Fruit fly (Drosophila melanogaster) whole organism, embryonic: ENCODE results near the gene CG2267.

Source experiments
- ATbp ChIP-seq: fragments of 200-800 bp; sonication (Bioruptor generic); optimal IDR thresholded peaks from 2 replicates; lab custom pipeline; 2017; ENCODE audit warnings: missing biosample characterization, mild to moderate bottlenecking, missing genetic modification characterization, missing genetic modification reagents
- Bgb ChIP-seq: fragments of 200-800 bp; sonication (Bioruptor generic); IDR thresholded peaks from 2 replicates; pipeline ENCODE4 v1.3.6; 2022; ENCODE audit warnings: missing biosample characterization, missing genetic modification characterization; ENCODE audit not compliant: partially characterized antibody
- CG10321 ChIP-seq: fragments of 200-800 bp; sonication (Bioruptor generic); IDR thresholded peaks from 2 replicates; pipeline ENCODE4 v1.3.6; 2022; ENCODE audit warnings: missing biosample characterization, missing genetic modification characterization
- CG1233 ChIP-seq: fragments of 200-800 bp; sonication (Bioruptor generic); optimal IDR thresholded peaks from 4 replicates; lab custom pipeline; 2018; ENCODE audit warnings: missing biosample characterization, mild to moderate bottlenecking, missing genetic modification characterization
- CG12942 ChIP-seq: fragments of 200-800 bp; sonication (Bioruptor generic); optimal IDR thresholded peaks from 3 replicates; lab custom pipeline; 2016; ENCODE audit warnings: missing biosample characterization, missing genetic modification characterization
- CG17385 ChIP-seq: fragments of 200-800 bp; sonication (Bioruptor generic); optimal IDR thresholded peaks from 3 replicates; lab custom pipeline; 2018; ENCODE audit warnings: missing biosample characterization, mild to moderate bottlenecking, missing genetic modification characterization
- CG18599 ChIP-seq: fragments of 200-800 bp; sonication (Bioruptor generic); optimal IDR thresholded peaks from 3 replicates; lab custom pipeline; 2017; ENCODE audit warnings: missing biosample characterization, missing genetic modification characterization, mild to moderate bottlenecking, moderate library complexity, missing genetic modification reagents
- CG31441 ChIP-seq: fragments of 200-800 bp; sonication (Bioruptor generic); IDR thresholded peaks from 2 replicates; pipeline ENCODE4 v1.3.6; 2022; ENCODE audit warnings: missing biosample characterization, missing genetic modification characterization
- CG4282 ChIP-seq: fragments of 200-800 bp; sonication (Bioruptor generic); optimal IDR thresholded peaks from 2 replicates; lab custom pipeline; 2016; ENCODE audit warnings: missing biosample characterization, missing genetic modification characterization
- CG5180 ChIP-seq: fragments of 200-800 bp; sonication (Bioruptor generic); optimal IDR thresholded peaks from 3 replicates; lab custom pipeline; 2017; ENCODE audit warnings: missing biosample characterization, missing genetic modification characterization, mild to moderate bottlenecking, moderate library complexity, missing genetic modification reagents
- CG5245 ChIP-seq: fragments of 200-800 bp; sonication (Bioruptor generic); optimal IDR thresholded peaks from 3 replicates; lab custom pipeline; 2016; ENCODE audit warnings: missing biosample characterization, missing genetic modification characterization
- CG7372 ChIP-seq: fragments of 200-800 bp; sonication (Bioruptor generic); IDR thresholded peaks from 2 replicates; pipeline ENCODE4 v1.3.6; 2022; ENCODE audit warnings: missing biosample characterization, missing genetic modification characterization
- CG7928 ChIP-seq: fragments of 200-800 bp; sonication (Bioruptor generic); optimal IDR thresholded peaks from 2 replicates; lab custom pipeline; 2017; ENCODE audit warnings: missing biosample characterization, mild to moderate bottlenecking, missing genetic modification characterization
- CG8765 ChIP-seq: fragments of 200-800 bp; sonication (Bioruptor generic); IDR thresholded peaks from 2 replicates; pipeline ENCODE4 v1.3.6; 2022; ENCODE audit warnings: missing biosample characterization, missing genetic modification characterization
- CG8944 ChIP-seq: fragments of 200-800 bp; sonication (Bioruptor generic); optimal IDR thresholded peaks from 3 replicates; lab custom pipeline; 2016; ENCODE audit warnings: missing biosample characterization, missing genetic modification characterization
- CrebB ChIP-seq: fragments of 200-800 bp; sonication (Bioruptor generic); optimal IDR thresholded peaks from 3 replicates; lab custom pipeline; 2018; ENCODE audit warnings: missing biosample characterization, mild to moderate bottlenecking, missing genetic modification characterization
- D19B ChIP-seq: fragments of 200-800 bp; sonication (Bioruptor generic); optimal IDR thresholded peaks from 2 replicates; lab custom pipeline; 2017; ENCODE audit warnings: missing biosample characterization, mild to moderate bottlenecking, missing genetic modification characterization
- Dbx ChIP-seq: fragments of 200-800 bp; sonication (Bioruptor generic); IDR thresholded peaks from 3 replicates; pipeline ENCODE4 v1.3.6; 2022; ENCODE audit warnings: missing biosample characterization, missing genetic modification characterization
- ERR ChIP-seq: fragments of 200-800 bp; sonication (Bioruptor generic); optimal IDR thresholded peaks from 2 replicates; lab custom pipeline; 2016; ENCODE audit warnings: missing biosample characterization, missing genetic modification characterization
- Fer3 ChIP-seq: fragments of 200-800 bp; sonication (Bioruptor generic); optimal IDR thresholded peaks from 2 replicates; lab custom pipeline; 2018; ENCODE audit warnings: missing biosample characterization, mild to moderate bottlenecking, missing genetic modification characterization, moderate library complexity
- Lhr ChIP-seq: fragments of 200-800 bp; sonication (Bioruptor generic); optimal IDR thresholded peaks from 3 replicates; lab custom pipeline; 2017; ENCODE audit warnings: mild to moderate bottlenecking, missing biosample characterization, missing genetic modification reagents, missing genetic modification characterization
- MTF-1 ChIP-seq: fragments of 200-800 bp; sonication (Bioruptor generic); optimal IDR thresholded peaks from 2 replicates; lab custom pipeline; 2018; ENCODE audit warnings: missing biosample characterization, mild to moderate bottlenecking, missing genetic modification characterization, borderline replicate concordance
- NC2β ChIP-seq: fragments of 200-800 bp; sonication (Bioruptor generic); optimal IDR thresholded peaks from 2 replicates; lab custom pipeline; 2016; ENCODE audit warnings: missing biosample characterization, missing genetic modification characterization
- Oaz ChIP-seq: fragments of 200-800 bp; sonication (Bioruptor generic); IDR thresholded peaks from 2 replicates; pipeline ENCODE4 v1.3.6; 2022; ENCODE audit warnings: missing biosample characterization, missing genetic modification characterization
- Opbp ChIP-seq: fragments of 200-800 bp; sonication (Bioruptor generic); IDR thresholded peaks from 3 replicates; pipeline ENCODE4 v1.3.6; 2022; ENCODE audit warnings: missing biosample characterization, missing genetic modification characterization; ENCODE audit not compliant: partially characterized antibody
- Rfx ChIP-seq: fragments of 200-800 bp; sonication (Bioruptor generic); IDR thresholded peaks from 2 replicates; pipeline ENCODE4 v1.3.6; 2022; ENCODE audit warnings: missing biosample characterization, missing genetic modification characterization
- Sry-δ ChIP-seq: fragments of 200-800 bp; sonication (Bioruptor generic); optimal IDR thresholded peaks from 2 replicates; lab custom pipeline; 2016; ENCODE audit warnings: missing biosample characterization, missing genetic modification characterization
- crc ChIP-seq: fragments of 200-800 bp; sonication (Bioruptor generic); optimal IDR thresholded peaks from 2 replicates; lab custom pipeline; 2016; ENCODE audit warnings: missing biosample characterization, missing genetic modification characterization
- croc ChIP-seq: fragments of 200-800 bp; sonication (Bioruptor generic); conservative IDR thresholded peaks from 3 replicates; pipeline ENCODE4 v1.3.6; 2022; ENCODE audit warnings: missing biosample characterization, missing genetic modification characterization
- esg ChIP-seq: fragments of 200-800 bp; sonication (Bioruptor generic); conservative IDR thresholded peaks from 2 replicates; pipeline ENCODE4 v1.3.6; 2022; ENCODE audit warnings: missing biosample characterization, missing genetic modification characterization
- fd102C ChIP-seq: fragments of 200-800 bp; sonication (Bioruptor generic); optimal IDR thresholded peaks from 2 replicates; lab custom pipeline; 2018; ENCODE audit warnings: missing biosample characterization, mild to moderate bottlenecking, missing genetic modification characterization, moderate library complexity
- fru ChIP-seq: fragments of >200 bp; optimal IDR thresholded peaks from 2 replicates; lab custom pipeline; 2017
- ftz-f1 ChIP-seq: fragments of 200-800 bp; sonication (Bioruptor generic); optimal IDR thresholded peaks from 2 replicates; lab custom pipeline; 2016; ENCODE audit warnings: missing biosample characterization, missing genetic modification characterization
- hth ChIP-seq: fragments of >200 bp; optimal IDR thresholded peaks from 2 replicates; lab custom pipeline; 2017; ENCODE audit warnings: inconsistent platforms
- jumu ChIP-seq: fragments of 200-800 bp; sonication (Bioruptor generic); optimal IDR thresholded peaks from 3 replicates; lab custom pipeline; 2016; ENCODE audit warnings: missing biosample characterization, missing genetic modification characterization
- klu ChIP-seq: fragments of 200-800 bp; sonication (Bioruptor generic); IDR thresholded peaks from 2 replicates; pipeline ENCODE4 v1.3.6; 2022; ENCODE audit warnings: missing biosample characterization, missing genetic modification characterization
- luna ChIP-seq: fragments of 200-800 bp; sonication (Bioruptor generic); optimal IDR thresholded peaks from 2 replicates; lab custom pipeline; 2016; ENCODE audit warnings: missing biosample characterization, missing genetic modification characterization
- nerfin-1 ChIP-seq: fragments of 200-800 bp; sonication (Bioruptor generic); optimal IDR thresholded peaks from 3 replicates; lab custom pipeline; 2019; ENCODE audit warnings: missing biosample characterization, mild to moderate bottlenecking, missing genetic modification characterization, moderate library complexity
- nerfin-2 ChIP-seq: fragments of 200-800 bp; sonication (Bioruptor generic); IDR thresholded peaks from 2 replicates; pipeline ENCODE4 v1.3.6; 2022; ENCODE audit warnings: missing biosample characterization, missing genetic modification characterization; ENCODE audit not compliant: partially characterized antibody
- peb ChIP-seq: fragments of 200-800 bp; sonication (Bioruptor generic); IDR thresholded peaks from 2 replicates; pipeline ENCODE4 v1.3.6; 2022; ENCODE audit warnings: missing biosample characterization, missing genetic modification characterization
- prd ChIP-seq, 3 experiments: fragments of >200 bp in 2 of 3; fragments of 200-800 bp in 1 of 3; sonication (Bioruptor generic) in 1 of 3; optimal IDR thresholded peaks in 2 of 3; IDR thresholded peaks in 1 of 3; 2 replicates in 2 of 3; 3 replicates in 1 of 3; pipeline versions ENCODE4 v1.3.6 to Lab custom; 2017 to 2022; ENCODE audit warnings: missing biosample characterization in 1 of 3, missing genetic modification characterization in 1 of 3
- scrt ChIP-seq: fragments of 200-800 bp; sonication (Bioruptor generic); optimal IDR thresholded peaks from 2 replicates; lab custom pipeline; 2018; ENCODE audit warnings: missing biosample characterization, mild to moderate bottlenecking, missing genetic modification characterization, moderate library complexity
- sens ChIP-seq: fragments of 200-800 bp; sonication (Bioruptor generic); peaks from one replicate; lab custom pipeline; 2016; ENCODE audit warnings: missing biosample characterization, missing genetic modification characterization
- shn ChIP-seq: fragments of 200-800 bp; sonication (Bioruptor generic); optimal IDR thresholded peaks from 3 replicates; lab custom pipeline; 2016; ENCODE audit warnings: missing biosample characterization, missing genetic modification characterization
- tap ChIP-seq: fragments of 200-800 bp; optimal IDR thresholded peaks from 3 replicates; lab custom pipeline; 2019; ENCODE audit warnings: missing biosample characterization, mild to moderate bottlenecking, missing genetic modification characterization, moderate library complexity
- trem ChIP-seq: fragments of 200-800 bp; optimal IDR thresholded peaks from 3 replicates; lab custom pipeline; 2019; ENCODE audit warnings: missing biosample characterization, mild to moderate bottlenecking, missing genetic modification characterization, moderate library complexity
- zen2 ChIP-seq: fragments of 200-800 bp; sonication (Bioruptor generic); IDR thresholded peaks from 3 replicates; pipeline ENCODE4 v1.3.6; 2022; ENCODE audit warnings: missing biosample characterization, missing genetic modification characterization; ENCODE audit not compliant: partially characterized antibody

CG2267 gene

dm6 chr3R:30600154-30601009 is 28.4 kb downstream of the CG2267 start (continued):
- TF ChIP-seq CG12942 (GFP tag; lab: Kevin White, UChicago) (peak; percentile 82), CG18599 (GFP tag; lab: Kevin White, UChicago) (peak; percentile 94), hth (lab: Kevin White, UChicago) (no peak), crc (GFP tag; lab: Kevin White, UChicago) (peak; percentile 85), CG1233 (GFP tag; lab: Kevin White, UChicago) (peak; percentile 85), nerfin-1 (tag; lab: Kevin White, UChicago) (peak; percentile 76), D19B (peak; percentile 72), ATbp (GFP tag; lab: Kevin White, UChicago) (peak; percentile 93), MTF-1 (peak; percentile 62), Sry-δ (GFP tag; lab: Kevin White, UChicago) (peak; percentile 43), CG5180 (GFP tag; lab: Kevin White, UChicago) (peak; percentile 70), CG4282 (GFP tag; lab: Kevin White, UChicago) (peak; percentile 54), Oaz (GFP tag; lab: Robert Waterston, UW) (peak; percentile 88), CG8765 (GFP tag; lab: Robert Waterston, UW) (peak; percentile 63), Bgb (no peak), Lhr (GFP tag; lab: Kevin White, UChicago) (peak; percentile 54), Dbx (peak; percentile 92), CG17385 (GFP tag; lab: Kevin White, UChicago) (peak; percentile 88), zen2 (GFP tag; lab: Robert Waterston, UW) (no peak), CG7928 (GFP tag; lab: Kevin White, UChicago) (peak; percentile 56), esg (GFP tag; lab: Robert Waterston, UW) (peak; percentile 88), CG7372 (GFP tag; lab: Robert Waterston, UW) (peak; percentile 86), Fer3 (tag; lab: Kevin White, UChicago) (peak; percentile 89), peb (GFP tag; lab: Robert Waterston, UW) (peak; percentile 86), sens (GFP tag; lab: Kevin White, UChicago) (peak; percentile 98), CrebB (tag; lab: Kevin White, UChicago) (peak; percentile 78), scrt (peak; percentile 86), Rfx (GFP tag; lab: Robert Waterston, UW) (peak; percentile 95), fru (lab: Kevin White, UChicago) (no peak), Opbp (GFP tag; lab: Robert Waterston, UW) (no peak), CG31441 (GFP tag; lab: Robert Waterston, UW) (peak; percentile 85), jumu (peak; percentile 77), NC2β (GFP tag; lab: Kevin White, UChicago) (peak; percentile 91), nerfin-2 (GFP tag; lab: Robert Waterston, UW) (no peak), croc (GFP tag; lab: Robert Waterston, UW) (peak; percentile 72), CG5245 (GFP tag; lab: Kevin White, UChicago) (peak; percentile 90), ftz-f1 (GFP tag; lab: Kevin White, UChicago) (peak; percentile 42), CG8944 (GFP tag; lab: Kevin White, UChicago) (peak; percentile 79), klu (GFP tag; lab: Robert Waterston, UW) (peak; percentile 82), shn (GFP tag; lab: Kevin White, UChicago) (peak; percentile 74), prd (optimal IDR thresholded peaks at IDR 0.05; lab: Kevin White, UChicago) (no peak), prd (GFP tag; IDR thresholded peaks at IDR 0.05; lab: Robert Waterston, UW) (peak; percentile 93), tap (tag; lab: Kevin White, UChicago) (peak; percentile 88), trem (tag; lab: Kevin White, UChicago) (peak; percentile 77), ERR (GFP tag; lab: Kevin White, UChicago) (peak; percentile 84), luna (peak; percentile 62), CG10321 (GFP tag; lab: Robert Waterston, UW) (peak; percentile 64), fd102C (GFP tag; lab: Kevin White, UChicago) (peak; percentile 56)
